Worm (Caenorhabditis elegans) whole organism, L4 larva: ENCODE measurements around the gene rcan-1.

Experiments used
- F10B5.3 ChIP-seq: sonication (generic microtip); optimal IDR thresholded peaks from 2 replicates; lab custom pipeline; 2016; ENCODE audit warnings: mild to moderate bottlenecking, missing genetic modification characterization, missing compliant biosample characterization
- F44E2.7 ChIP-seq: fragments of 200-800 bp; sonication (Bioruptor generic); IDR thresholded peaks from 2 replicates; pipeline ENCODE4 v2.1.2; 2022; ENCODE audit warnings: missing genetic modification characterization, missing compliant biosample characterization
- R02D3.7 ChIP-seq: fragments of 150-350 bp; sonication (generic microtip); optimal IDR thresholded peaks from 3 replicates; lab custom pipeline; 2014; ENCODE audit warnings: missing biosample characterization, missing genetic modification characterization
- Y105C5A.15 ChIP-seq: fragments of 200-800 bp; sonication (Bioruptor generic); IDR thresholded peaks from 2 replicates; pipeline ENCODE4 v1.3.6; 2022; ENCODE audit warnings: missing genetic modification characterization, missing compliant biosample characterization
- Y5F2A.4 ChIP-seq: fragments of 200-800 bp; sonication (Bioruptor generic); optimal IDR thresholded peaks from 2 replicates; lab custom pipeline; 2018; ENCODE audit warnings: mild to moderate bottlenecking, missing genetic modification characterization, missing compliant biosample characterization
- Y75B8A.6 ChIP-seq: fragments of 200-800 bp; sonication (Bioruptor generic); IDR thresholded peaks from 2 replicates; pipeline ENCODE4 v1.3.6; 2022; ENCODE audit warnings: missing genetic modification reagents, missing genetic modification characterization, missing compliant biosample characterization
- aha-1 ChIP-seq: fragments of 150-350 bp; peaks from one replicate; lab custom pipeline; 2014; ENCODE audit warnings: missing biosample characterization, missing genetic modification characterization
- aly-2 ChIP-seq: sonication (generic microtip); optimal IDR thresholded peaks from 2 replicates; lab custom pipeline; 2018; ENCODE audit warnings: missing biosample characterization, missing genetic modification characterization
- attf-4 ChIP-seq: sonication (generic microtip); optimal IDR thresholded peaks from 3 replicates; lab custom pipeline; 2017; ENCODE audit warnings: missing biosample characterization, missing genetic modification characterization
- ceh-44 ChIP-seq: fragments of 200-800 bp; sonication (Bioruptor generic); IDR thresholded peaks from 2 replicates; pipeline ENCODE4 v1.3.6; 2022; ENCODE audit warnings: missing genetic modification reagents, missing genetic modification characterization, missing compliant biosample characterization
- ceh-62 ChIP-seq: sonication (generic microtip); optimal IDR thresholded peaks from 2 replicates; lab custom pipeline; 2017; ENCODE audit warnings: missing biosample characterization, missing genetic modification characterization
- ceh-82 ChIP-seq: sonication (generic microtip); optimal IDR thresholded peaks from 2 replicates; lab custom pipeline; 2017; ENCODE audit warnings: missing biosample characterization, missing genetic modification characterization
- ces-1 ChIP-seq: fragments of 150-350 bp; sonication (generic microtip); optimal IDR thresholded peaks from 4 replicates; lab custom pipeline; 2014; ENCODE audit warnings: missing biosample characterization, missing genetic modification reagents, missing genetic modification characterization
- ctbp-1 ChIP-seq: fragments of 200-800 bp; sonication (Bioruptor generic); IDR thresholded peaks from 2 replicates; pipeline ENCODE4 v1.3.6; 2022; ENCODE audit warnings: missing genetic modification reagents, missing genetic modification characterization, missing compliant biosample characterization
- daf-12 ChIP-seq: fragments of 150-350 bp; optimal IDR thresholded peaks from 2 replicates; lab custom pipeline; 2014; ENCODE audit warnings: missing biosample characterization, missing genetic modification reagents, missing genetic modification characterization
- daf-16 ChIP-seq, 3 experiments: sonication (generic microtip); optimal IDR thresholded peaks; 2 replicates each; lab custom pipeline; 2016 to 2017; ENCODE audit warnings: missing genetic modification characterization in 3 of 3, missing genetic modification reagents in 3 of 3, mild to moderate bottlenecking in 2 of 3, missing compliant biosample characterization in 2 of 3, missing biosample characterization in 1 of 3, moderate library complexity in 1 of 3
- daf-19 ChIP-seq: fragments of 200-800 bp; sonication (Bioruptor generic); conservative IDR thresholded peaks from 2 replicates; pipeline ENCODE4 v1.3.6; 2022; ENCODE audit warnings: missing genetic modification characterization, missing compliant biosample characterization
- daf-8 ChIP-seq: fragments of 200-800 bp; sonication (Bioruptor generic); IDR thresholded peaks from 2 replicates; pipeline ENCODE4 v1.3.6; 2022; ENCODE audit warnings: missing genetic modification characterization, missing compliant biosample characterization
- dmd-6 ChIP-seq: fragments of 200-800 bp; sonication (Bioruptor generic); IDR thresholded peaks from 2 replicates; pipeline ENCODE4 v1.3.6; 2022; ENCODE audit warnings: missing genetic modification reagents, missing genetic modification characterization, missing compliant biosample characterization
- dmd-9 ChIP-seq: fragments of 200-800 bp; sonication (Bioruptor generic); IDR thresholded peaks from 2 replicates; pipeline ENCODE4 v1.3.6; 2022; ENCODE audit warnings: missing genetic modification reagents, missing genetic modification characterization, missing compliant biosample characterization
- egl-43 ChIP-seq: fragments of 200-800 bp; sonication (Bioruptor generic); IDR thresholded peaks from 2 replicates; pipeline ENCODE4 v1.3.6; 2022; ENCODE audit warnings: missing genetic modification reagents, missing genetic modification characterization, missing compliant biosample characterization
- fos-1 ChIP-seq: fragments of 150-350 bp; optimal IDR thresholded peaks from 2 replicates; lab custom pipeline; 2014; ENCODE audit warnings: missing biosample characterization, missing genetic modification characterization
- gei-8 ChIP-seq: fragments of 200-800 bp; sonication (Bioruptor generic); optimal IDR thresholded peaks from 2 replicates; lab custom pipeline; 2018; ENCODE audit warnings: mild to moderate bottlenecking, missing genetic modification characterization, missing compliant biosample characterization
- hlh-11 ChIP-seq: fragments of 200-800 bp; sonication (Bioruptor generic); optimal IDR thresholded peaks from 2 replicates; lab custom pipeline; 2018; ENCODE audit warnings: mild to moderate bottlenecking, missing genetic modification characterization, missing compliant biosample characterization
- hmg-1.1 ChIP-seq: fragments of 200-800 bp; sonication (Bioruptor generic); IDR thresholded peaks from 2 replicates; pipeline ENCODE4 v1.3.6; 2022; ENCODE audit warnings: missing genetic modification reagents, missing genetic modification characterization, missing compliant biosample characterization
- jun-1 ChIP-seq: fragments of 150-350 bp; optimal IDR thresholded peaks from 2 replicates; lab custom pipeline; 2014; ENCODE audit warnings: missing biosample characterization, missing genetic modification reagents, missing genetic modification characterization
- lin-13 ChIP-seq: fragments of 150-350 bp; optimal IDR thresholded peaks from 2 replicates; lab custom pipeline; 2014; ENCODE audit warnings: missing biosample characterization, missing genetic modification reagents, missing genetic modification characterization
- lir-3 ChIP-seq: sonication (generic microtip); optimal IDR thresholded peaks from 2 replicates; lab custom pipeline; 2016; ENCODE audit warnings: mild to moderate bottlenecking, missing genetic modification characterization, missing compliant biosample characterization
- mdt-29 ChIP-seq: fragments of 200-800 bp; sonication (Bioruptor generic); IDR thresholded peaks from 2 replicates; pipeline ENCODE4 v1.3.6; 2022; ENCODE audit warnings: missing genetic modification reagents, missing genetic modification characterization, missing compliant biosample characterization
- mep-1 ChIP-seq: fragments of 150-350 bp; sonication (generic microtip); optimal IDR thresholded peaks from 3 replicates; lab custom pipeline; 2014; ENCODE audit warnings: missing biosample characterization, missing genetic modification characterization
- mxl-2 ChIP-seq: fragments of 200-800 bp; sonication (Bioruptor generic); conservative IDR thresholded peaks from 2 replicates; pipeline ENCODE4 v1.3.6; 2022; ENCODE audit warnings: missing genetic modification reagents, missing genetic modification characterization, missing compliant biosample characterization
- nhr-10 ChIP-seq: fragments of 150-350 bp; optimal IDR thresholded peaks from 2 replicates; lab custom pipeline; 2014; ENCODE audit warnings: missing biosample characterization, missing genetic modification characterization
- nhr-11 ChIP-seq: fragments of 150-350 bp; optimal IDR thresholded peaks from 2 replicates; lab custom pipeline; 2014; ENCODE audit warnings: missing biosample characterization, missing genetic modification characterization
- nhr-237 ChIP-seq: sonication (generic microtip); optimal IDR thresholded peaks from 2 replicates; lab custom pipeline; 2017; ENCODE audit warnings: missing biosample characterization, missing genetic modification characterization
- nhr-25 ChIP-seq: sonication (generic microtip); optimal IDR thresholded peaks from 2 replicates; lab custom pipeline; 2017; ENCODE audit warnings: missing genetic modification characterization, mild to moderate bottlenecking, missing compliant biosample characterization, antibody characterized with exemption, moderate library complexity, borderline replicate concordance; ENCODE audit not compliant: insufficient read depth
- nhr-28 ChIP-seq: fragments of 150-350 bp; optimal IDR thresholded peaks from 2 replicates; lab custom pipeline; 2014; ENCODE audit warnings: missing biosample characterization, missing genetic modification characterization
- nhr-41 ChIP-seq: fragments of 200-800 bp; sonication (Bioruptor generic); IDR thresholded peaks from 2 replicates; pipeline ENCODE4 v1.3.6; 2022; ENCODE audit warnings: missing genetic modification reagents, missing genetic modification characterization, missing compliant biosample characterization
- nhr-76 ChIP-seq: fragments of 150-350 bp; optimal IDR thresholded peaks from 2 replicates; lab custom pipeline; 2014; ENCODE audit warnings: missing biosample characterization, missing genetic modification characterization
- nhr-77 ChIP-seq: fragments of 150-350 bp; optimal IDR thresholded peaks from 2 replicates; lab custom pipeline; 2014; ENCODE audit warnings: missing biosample characterization, missing genetic modification characterization
- pha-4 ChIP-seq, 2 experiments: fragments of 150-350 bp in 1 of 2; fragments of 200-800 bp in 1 of 2; sonication (Bioruptor generic) in 1 of 2; IDR thresholded peaks in 1 of 2; optimal IDR thresholded peaks in 1 of 2; 2 replicates each; pipeline versions ENCODE4 v1.3.6 to Lab custom; 2014 to 2022; ENCODE audit warnings: missing genetic modification characterization in 2 of 2, missing genetic modification reagents in 2 of 2, missing biosample characterization in 1 of 2, missing compliant biosample characterization in 1 of 2
- php-3 ChIP-seq: fragments of 200-800 bp; sonication (Bioruptor generic); IDR thresholded peaks from 2 replicates; pipeline ENCODE4 v1.3.6; 2022; ENCODE audit warnings: missing genetic modification reagents, missing genetic modification characterization, missing compliant biosample characterization
- rbr-2 ChIP-seq: sonication (generic microtip); optimal IDR thresholded peaks from 2 replicates; lab custom pipeline; 2016; ENCODE audit warnings: missing genotype, missing genetic modification characterization, missing compliant biosample characterization
- snpc-1.2 ChIP-seq: fragments of 200-800 bp; sonication (Bioruptor generic); IDR thresholded peaks from 2 replicates; pipeline ENCODE4 v1.3.6; 2022; ENCODE audit warnings: missing genetic modification reagents, missing genetic modification characterization, missing compliant biosample characterization
- snpc-4 ChIP-seq: fragments of 150-350 bp; optimal IDR thresholded peaks from 2 replicates; lab custom pipeline; 2014; ENCODE audit warnings: missing biosample characterization, missing genetic modification characterization
- tag-97 ChIP-seq: fragments of 200-800 bp; sonication (Bioruptor generic); IDR thresholded peaks from 2 replicates; pipeline ENCODE4 v1.3.6; 2022; ENCODE audit warnings: missing genetic modification characterization, missing compliant biosample characterization
- tra-1 ChIP-seq: fragments of 200-800 bp; sonication (Bioruptor generic); IDR thresholded peaks from 2 replicates; pipeline ENCODE4 v1.3.6; 2022; ENCODE audit warnings: missing genetic modification reagents, missing genetic modification characterization, missing compliant biosample characterization
- unc-62 ChIP-seq, 3 experiments: fragments of 150-350 bp in 1 of 3; sonication (generic microtip); optimal IDR thresholded peaks in 2 of 3; peaks in 1 of 3; 1 replicate in 1 of 3; 2 replicates in 2 of 3; lab custom pipeline; 2014 to 2017; ENCODE audit warnings: missing biosample characterization in 3 of 3, missing genetic modification characterization in 3 of 3, missing genetic modification reagents in 3 of 3, missing genotype in 1 of 3
- zag-1 ChIP-seq: fragments of 150-350 bp; optimal IDR thresholded peaks from 2 replicates; lab custom pipeline; 2014; ENCODE audit warnings: missing biosample characterization, missing genetic modification characterization
- zfp-2 ChIP-seq: sonication (generic microtip); optimal IDR thresholded peaks from 2 replicates; lab custom pipeline; 2016; ENCODE audit warnings: mild to moderate bottlenecking, missing genetic modification characterization, missing compliant biosample characterization
- zip-11 ChIP-seq: fragments of 200-800 bp; sonication (Bioruptor generic); IDR thresholded peaks from 2 replicates; pipeline ENCODE4 v1.3.6; 2022; ENCODE audit warnings: missing genetic modification characterization, missing compliant biosample characterization

Gene rcan-1

DNA sequence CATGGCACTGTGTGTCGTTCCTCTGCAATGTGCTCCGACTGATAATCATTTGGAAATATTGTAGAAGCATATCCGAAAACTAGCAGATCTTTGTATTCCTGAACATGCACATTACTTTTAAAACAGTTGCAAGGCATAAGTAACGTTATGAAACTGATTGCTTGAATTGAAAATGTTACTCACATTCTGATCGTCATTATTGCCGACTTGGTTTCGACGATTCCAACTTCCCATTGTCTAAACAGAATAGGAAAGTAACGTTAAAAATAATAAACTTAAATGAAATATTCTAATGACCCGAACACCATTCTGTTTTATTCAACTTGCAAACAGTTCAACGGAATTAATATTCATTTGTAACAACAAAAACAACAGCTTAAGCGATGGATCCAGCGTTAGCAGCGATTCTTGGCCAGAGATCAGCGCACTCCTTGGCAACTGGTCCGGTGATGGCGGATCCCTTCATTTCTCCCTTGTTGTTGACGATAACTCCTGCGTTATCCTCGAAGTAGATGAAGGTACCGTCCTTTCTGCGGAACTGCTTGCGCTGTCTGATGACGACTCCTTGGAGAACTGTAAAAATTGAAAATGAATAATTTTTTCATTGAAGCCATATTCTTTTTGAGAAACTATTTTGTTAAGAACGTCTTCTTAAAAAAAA is 21.5 kb upstream of the rcan-1 start, which contains the start of gene swp-1:
TSS of gene swp-1 (minus strand) at position 298 of the 661 bp plus-strand sequence.
- TF ChIP-seq php-3 (GFP tag; lab: Robert Waterston, UW), result no peak
- peak; percentile 3; the same call in 1 of the 2 replicates for TF ChIP-seq Y105C5A.15 (GFP tag; lab: Robert Waterston, UW)
- no peak for TF ChIP-seq zip-11 (GFP tag; lab: Robert Waterston, UW)
- no peak for TF ChIP-seq daf-8 (GFP tag; lab: Robert Waterston, UW)
- TF ChIP-seq snpc-1.2 (GFP tag; lab: Robert Waterston, UW), result peak; percentile 48; the same call in 1 of the 2 replicates
- TF ChIP-seq snpc-4, result no peak
- TF ChIP-seq unc-62 (GFP tag; optimal IDR thresholded peaks at IDR 0.05 in 1 of 2; lab: Kevin White, UChicago), result peak in 1 of 2 experiments; percentile 72
- TF ChIP-seq unc-62 (tag; optimal IDR thresholded peaks at IDR 0.05; lab: Kevin White, UChicago), result no peak
- TF ChIP-seq zfp-2 (tag; lab: Kevin White, UChicago), result no peak
- TF ChIP-seq nhr-77 (tag; lab: Kevin White, UChicago), result no peak
- TF ChIP-seq ces-1 (GFP tag; lab: Kevin White, UChicago), result no peak
- no peak for TF ChIP-seq dmd-6
- no peak for TF ChIP-seq mxl-2
- TF ChIP-seq lin-13 (GFP tag; lab: Kevin White, UChicago), result no peak
- no peak for TF ChIP-seq hlh-11
- no peak for TF ChIP-seq fos-1 (tag; lab: Kevin White, UChicago)
- TF ChIP-seq F10B5.3 (tag; lab: Kevin White, UChicago), result no peak
- TF ChIP-seq jun-1 (tag; lab: Kevin White, UChicago), result no peak
- TF ChIP-seq nhr-237 (tag; lab: Kevin White, UChicago), result no peak
- no peak for TF ChIP-seq tra-1 (GFP tag; lab: Robert Waterston, UW)
- peak; percentile 35; the same call in 1 of the 2 replicates for TF ChIP-seq ctbp-1 (GFP tag; lab: Robert Waterston, UW)
- TF ChIP-seq mep-1 (tag; lab: Kevin White, UChicago), result no peak
- no peak for TF ChIP-seq nhr-28 (tag; lab: Kevin White, UChicago)
- no peak for TF ChIP-seq nhr-25
- no peak for TF ChIP-seq ceh-44
- TF ChIP-seq hmg-1.1 (GFP tag; lab: Robert Waterston, UW), result no peak
- peak; percentile 59 for TF ChIP-seq aha-1 (tag; lab: Kevin White, UChicago)
- no peak for TF ChIP-seq attf-4 (tag; lab: Kevin White, UChicago)
- TF ChIP-seq daf-16 (GFP tag; optimal IDR thresholded peaks at IDR 0.05; lab: Kevin White, UChicago), result no peak
- TF ChIP-seq daf-16 (tag; optimal IDR thresholded peaks at IDR 0.05; lab: Kevin White, UChicago), result no peak
- TF ChIP-seq tag-97 (GFP tag; lab: Robert Waterston, UW), result no peak
- no peak for TF ChIP-seq gei-8 (GFP tag; lab: Kevin White, UChicago)
- TF ChIP-seq lir-3 (tag; lab: Kevin White, UChicago), result no peak
- TF ChIP-seq nhr-11 (tag; lab: Kevin White, UChicago), result no peak
- TF ChIP-seq mdt-29 (GFP tag; lab: Robert Waterston, UW), result no peak
- TF ChIP-seq aly-2 (tag; lab: Kevin White, UChicago), result no peak
- no peak for TF ChIP-seq rbr-2 (tag; lab: Kevin White, UChicago)
- no peak for TF ChIP-seq nhr-41 (GFP tag; lab: Robert Waterston, UW)
- no peak for TF ChIP-seq ceh-82 (tag; lab: Kevin White, UChicago)
- no peak for TF ChIP-seq nhr-10 (tag; lab: Kevin White, UChicago)
- TF ChIP-seq dmd-9, result no peak
- TF ChIP-seq F44E2.7 (GFP tag; lab: Robert Waterston, UW), result no peak
- TF ChIP-seq zag-1 (tag; lab: Kevin White, UChicago), result no peak
- TF ChIP-seq daf-12 (tag; lab: Kevin White, UChicago), result no peak
- no peak for TF ChIP-seq egl-43 (GFP tag; lab: Robert Waterston, UW)
- TF ChIP-seq daf-19 (GFP tag; lab: Robert Waterston, UW), result no peak
- no peak for TF ChIP-seq nhr-76 (tag; lab: Kevin White, UChicago)
- TF ChIP-seq ceh-62, result no peak
- no peak for TF ChIP-seq Y5F2A.4 (GFP tag; lab: Kevin White, UChicago)
- TF ChIP-seq R02D3.7 (tag; lab: Kevin White, UChicago), result peak; percentile 20
- no peak for TF ChIP-seq Y75B8A.6 (GFP tag; lab: Robert Waterston, UW)
- TF ChIP-seq pha-4 (GFP tag; IDR thresholded peaks at IDR 0.05; lab: Robert Waterston, UW), result no peak
- TF ChIP-seq pha-4 (tag; optimal IDR thresholded peaks at IDR 0.05; lab: Kevin White, UChicago), result no peak
